Fruit fly (Drosophila melanogaster) S2 (cell line): ENCODE data around the gene ERR.

Experiments
- CG8478 ChIP-seq: fragments of >200 bp; optimal IDR thresholded peaks from 2 replicates; lab custom pipeline; 2018
- CTCF ChIP-seq, 2 experiments: fragments of >200 bp; optimal IDR thresholded peaks; 2 replicates each; lab custom pipeline; 2018

ERR gene

DNA sequence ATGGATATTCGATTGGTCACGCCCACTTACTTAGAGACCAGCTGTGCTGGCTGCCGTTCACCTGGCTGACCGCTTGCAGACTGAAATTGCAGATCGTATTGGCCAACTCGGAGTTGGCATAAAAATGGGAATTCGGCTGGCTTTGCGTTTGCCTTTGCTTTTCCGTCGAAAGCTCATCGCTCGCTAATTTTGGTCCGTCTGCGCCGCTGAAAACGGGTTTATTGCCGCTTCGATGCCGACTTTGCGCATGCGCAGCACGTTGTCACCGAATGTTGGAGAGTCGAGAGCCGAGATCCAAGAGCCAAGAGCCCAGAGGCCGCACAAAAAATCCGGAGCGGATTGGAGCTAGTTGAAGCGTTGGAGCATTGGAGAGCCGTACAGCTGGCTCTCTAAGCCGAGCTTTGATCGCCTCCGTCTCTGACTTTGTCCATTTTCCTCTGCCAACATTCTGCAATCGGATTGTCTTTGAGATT is 34.7 kb downstream of the ERR start, which contains the start of gene CG13676:
TSS of gene CG13676 (minus strand) at position 87 of the 473 bp plus-strand sequence.
- no peak for TF ChIP-seq CG8478 (lab: Kevin White, UChicago)
- TF ChIP-seq CTCF (optimal IDR thresholded peaks at IDR 0.05; lab: Kevin White, UChicago) = no peak

DNA sequence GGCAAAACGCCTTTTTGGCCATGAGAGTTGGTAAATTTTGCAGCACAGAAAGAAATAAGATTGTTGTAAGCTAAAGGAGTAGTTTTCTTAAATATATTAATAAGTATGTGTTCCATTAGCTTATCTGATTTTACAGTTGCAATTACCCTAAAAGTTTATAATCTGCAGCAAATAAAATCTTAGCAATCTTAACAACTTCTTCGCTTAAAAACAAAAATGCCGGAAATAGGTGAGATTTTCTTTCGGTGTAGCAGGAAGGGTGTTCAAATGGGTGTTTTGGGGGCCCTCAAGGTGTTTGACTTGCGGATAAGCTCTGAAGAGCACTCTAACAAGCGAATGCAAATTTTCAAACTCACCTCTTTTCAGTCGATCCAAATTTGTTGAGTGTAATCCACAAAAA is 35.7 kb downstream of the ERR start:
- TF ChIP-seq CG8478 (lab: Kevin White, UChicago) (no peak), CTCF (optimal IDR thresholded peaks at IDR 0.05; lab: Kevin White, UChicago) (no peak)

DNA sequence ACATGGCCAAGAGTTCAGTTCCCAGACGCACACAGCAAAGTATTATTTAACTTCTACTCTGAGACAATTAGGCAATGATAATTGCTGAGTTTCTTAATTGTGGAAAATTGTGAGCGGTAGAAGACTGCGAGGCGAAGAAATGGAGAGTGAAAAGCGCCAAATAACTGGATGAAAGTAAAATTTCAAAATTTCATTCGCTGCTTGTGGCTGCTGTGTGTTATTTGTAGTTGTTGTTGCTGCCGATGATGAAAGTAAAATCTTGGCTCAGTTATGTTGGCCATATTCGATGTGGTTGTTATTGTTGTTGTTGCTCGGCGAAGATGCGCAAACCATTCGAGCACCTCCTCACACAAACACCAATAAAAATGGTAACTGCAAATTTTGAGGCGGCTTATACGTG is 36.2 kb downstream of the ERR start:
- no peak for TF ChIP-seq CG8478 (lab: Kevin White, UChicago)
- no peak for TF ChIP-seq CTCF (optimal IDR thresholded peaks at IDR 0.05; lab: Kevin White, UChicago)

DNA sequence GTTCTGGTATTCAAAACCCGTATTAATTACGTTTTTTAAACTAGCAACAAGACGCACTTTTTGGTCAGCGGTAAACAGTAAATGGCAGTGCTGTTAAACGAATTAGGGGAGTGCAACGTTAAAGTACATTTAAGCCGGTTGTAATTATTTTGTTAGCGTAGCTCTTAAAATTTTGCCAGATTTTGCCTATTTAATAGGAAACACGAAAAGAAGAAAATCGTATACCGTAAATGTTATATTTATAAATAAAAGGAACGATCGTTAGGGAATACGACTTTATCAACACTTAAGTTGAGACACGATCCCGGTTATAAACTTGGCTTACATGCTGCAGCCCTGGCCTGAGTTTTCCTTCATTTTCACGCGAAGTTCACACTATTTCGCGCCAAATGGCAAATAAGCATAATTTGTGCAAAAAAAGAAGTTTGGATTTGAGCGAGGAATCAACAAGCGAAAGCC is 49.0 kb downstream of the ERR start, which contains the start of the genes Setx and mus301:
TSS of gene Setx (minus strand) at position 51 of the 459 bp plus-strand sequence.
TSS of gene mus301 (plus strand) at position 361 of the 459 bp plus-strand sequence.
- TF ChIP-seq CTCF (optimal IDR thresholded peaks at IDR 0.05; lab: Kevin White, UChicago) (peak in 1 of 2 experiments; percentile 24), CG8478 (lab: Kevin White, UChicago) (no peak)
